Worm (Caenorhabditis elegans) whole organism, midembryonic: ENCODE measurements around the gene pals-40.

Source experiments
- T22C8.4 ChIP-seq: fragments of 200-800 bp; sonication (Bioruptor generic); IDR thresholded peaks from 2 replicates; pipeline ENCODE4 v1.3.6; 2022; ENCODE audit warnings: missing genetic modification characterization, missing compliant biosample characterization
- med-1 ChIP-seq: sonication (generic microtip); optimal IDR thresholded peaks from 2 replicates; lab custom pipeline; 2017; ENCODE audit warnings: missing genetic modification characterization, mild to moderate bottlenecking, missing compliant biosample characterization, antibody characterized with exemption, missing genetic modification reagents; ENCODE audit not compliant: insufficient read depth
- ref-1 ChIP-seq: fragments of 200-800 bp; sonication (Bioruptor generic); conservative IDR thresholded peaks from 2 replicates; pipeline ENCODE4 v1.3.6; 2022; ENCODE audit warnings: missing genetic modification reagents, missing genetic modification characterization, missing compliant biosample characterization
- tab-1 ChIP-seq: fragments of 200-800 bp; sonication (Bioruptor generic); IDR thresholded peaks from 2 replicates; pipeline ENCODE4 v1.3.6; 2022; ENCODE audit warnings: missing genetic modification characterization, missing compliant biosample characterization

DNA sequence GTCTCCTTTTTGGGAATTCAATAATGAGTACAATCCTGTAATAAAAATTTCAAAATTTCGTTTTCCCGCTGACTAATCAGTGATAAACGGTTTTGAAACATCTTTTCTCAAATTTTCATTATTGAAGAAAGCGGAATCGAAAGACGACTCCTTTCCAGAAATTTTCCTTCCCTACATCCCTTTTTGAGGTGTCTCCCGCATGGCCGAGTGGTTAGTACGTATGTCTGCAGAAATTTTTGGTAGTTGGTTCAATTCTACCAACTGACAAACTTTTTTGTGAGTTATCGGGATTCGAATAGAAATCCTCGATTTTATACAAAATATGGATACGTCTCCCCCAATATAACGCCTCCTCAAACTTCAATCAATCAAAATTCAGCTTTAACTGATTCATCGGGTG lies 23.3 kb downstream of the pals-40 start:
- TF ChIP-seq ref-1 (GFP tag; lab: Robert Waterston, UW) (no peak), T22C8.4 (GFP tag; lab: Robert Waterston, UW) (no peak), med-1 (GFP tag; lab: Kevin White, UChicago) (no peak), tab-1 (GFP tag; lab: Robert Waterston, UW) (no peak)
